Worm (Caenorhabditis elegans) whole organism, L1 larva: Measurements from ENCODE around the gene col-156.

ENCODE experiments used
- C04F5.9 ChIP-seq: sonication (generic microtip); optimal IDR thresholded peaks from 2 replicates; lab custom pipeline; 2016; ENCODE audit warnings: missing genetic modification characterization, missing compliant biosample characterization
- F16B12.6 ChIP-seq: fragments of 150-350 bp; optimal IDR thresholded peaks from 2 replicates; lab custom pipeline; 2014; ENCODE audit warnings: missing biosample characterization, missing genetic modification characterization
- aly-2 ChIP-seq: fragments of 150-350 bp; optimal IDR thresholded peaks from 2 replicates; lab custom pipeline; 2014; ENCODE audit warnings: missing biosample characterization, missing genetic modification characterization
- ama-1 ChIP-seq: fragments of 150-350 bp; optimal IDR thresholded peaks from 2 replicates; lab custom pipeline; 2014
- blmp-1 ChIP-seq: fragments of 150-350 bp; optimal IDR thresholded peaks from 2 replicates; lab custom pipeline; 2014; ENCODE audit warnings: missing biosample characterization, missing genetic modification characterization
- ceh-8 ChIP-seq: fragments of 200-800 bp; sonication (Bioruptor generic); optimal IDR thresholded peaks from 2 replicates; lab custom pipeline; 2018; ENCODE audit warnings: mild to moderate bottlenecking, missing genetic modification characterization, moderate library complexity, missing compliant biosample characterization
- ceh-88 ChIP-seq: fragments of 200-800 bp; sonication (Bioruptor generic); IDR thresholded peaks from 2 replicates; pipeline ENCODE4 v1.3.6; 2022; ENCODE audit warnings: missing genetic modification characterization, missing compliant biosample characterization
- ceh-90 ChIP-seq: sonication (generic microtip); optimal IDR thresholded peaks from 2 replicates; lab custom pipeline; 2016; ENCODE audit warnings: missing genetic modification characterization, missing compliant biosample characterization
- ces-1 ChIP-seq: fragments of 150-350 bp; optimal IDR thresholded peaks from 2 replicates; lab custom pipeline; 2014; ENCODE audit warnings: missing biosample characterization, missing genetic modification reagents, missing genetic modification characterization
- dpl-1 ChIP-seq, 3 experiments: fragments of 150-350 bp in 2 of 3; sonication (generic microtip) in 1 of 3; optimal IDR thresholded peaks; 2 replicates each; lab custom pipeline; 2014 to 2017; ENCODE audit warnings: missing biosample characterization in 3 of 3, missing genetic modification characterization in 3 of 3, missing genetic modification reagents in 3 of 3
- dsc-1 ChIP-seq: sonication (generic microtip); optimal IDR thresholded peaks from 2 replicates; lab custom pipeline; 2016; ENCODE audit warnings: mild to moderate bottlenecking, missing genetic modification characterization, missing compliant biosample characterization
- efl-1 ChIP-seq, 4 experiments: fragments of 150-350 bp; optimal IDR thresholded peaks in 3 of 4; peaks in 1 of 4; 1 replicate in 1 of 4; 2 replicates in 3 of 4; lab custom pipeline; 2014; ENCODE audit warnings: missing biosample characterization in 2 of 4, missing genetic modification characterization in 2 of 4, missing genetic modification reagents in 2 of 4
- fkh-10 ChIP-seq: sonication (generic microtip); optimal IDR thresholded peaks from 2 replicates; lab custom pipeline; 2017; ENCODE audit warnings: missing biosample characterization, missing genetic modification reagents, missing genetic modification characterization
- fos-1 ChIP-seq: fragments of 150-350 bp; optimal IDR thresholded peaks from 2 replicates; lab custom pipeline; 2014; ENCODE audit warnings: missing biosample characterization, missing genetic modification characterization
- grh-1 ChIP-seq: fragments of 200-800 bp; sonication (Bioruptor generic); IDR thresholded peaks from 2 replicates; pipeline ENCODE4 v1.3.6; 2022; ENCODE audit warnings: missing genetic modification reagents, missing genetic modification characterization, missing compliant biosample characterization
- hlh-4 ChIP-seq: sonication (generic microtip); optimal IDR thresholded peaks from 2 replicates; lab custom pipeline; 2016; ENCODE audit warnings: mild to moderate bottlenecking, missing genetic modification characterization, missing compliant biosample characterization
- irx-1 ChIP-seq: sonication (generic microtip); optimal IDR thresholded peaks from 2 replicates; lab custom pipeline; 2016; ENCODE audit warnings: missing genetic modification characterization, missing compliant biosample characterization
- isw-1 ChIP-seq: fragments of 200-800 bp; sonication (Bioruptor generic); IDR thresholded peaks from 2 replicates; pipeline ENCODE4 v1.3.6; 2022; ENCODE audit warnings: missing genetic modification characterization, missing compliant biosample characterization
- jun-1 ChIP-seq: fragments of 150-350 bp; optimal IDR thresholded peaks from 2 replicates; lab custom pipeline; 2014; ENCODE audit warnings: missing biosample characterization, missing genetic modification reagents, missing genetic modification characterization
- lin-14 ChIP-seq: fragments of 200-800 bp; sonication (Bioruptor generic); optimal IDR thresholded peaks from 2 replicates; lab custom pipeline; 2018; ENCODE audit warnings: mild to moderate bottlenecking, missing genetic modification characterization, moderate library complexity, missing compliant biosample characterization
- lin-15B ChIP-seq: fragments of 150-350 bp; sonication (generic microtip); optimal IDR thresholded peaks from 3 replicates; lab custom pipeline; 2014; ENCODE audit warnings: missing biosample characterization, missing genetic modification characterization
- lin-35 ChIP-seq, 2 experiments: fragments of 150-350 bp; optimal IDR thresholded peaks; 2 replicates each; lab custom pipeline; 2014; ENCODE audit warnings: missing biosample characterization in 2 of 2, missing genetic modification characterization in 2 of 2, missing genetic modification reagents in 2 of 2
- lir-3 ChIP-seq: sonication (generic microtip); optimal IDR thresholded peaks from 2 replicates; lab custom pipeline; 2016; ENCODE audit warnings: mild to moderate bottlenecking, missing genetic modification characterization, moderate library complexity, missing compliant biosample characterization; ENCODE audit not compliant: poor library complexity
- mab-9 ChIP-seq: fragments of 200-800 bp; sonication (Bioruptor generic); IDR thresholded peaks from 2 replicates; pipeline ENCODE4 v1.3.6; 2022; ENCODE audit warnings: missing genetic modification reagents, missing genetic modification characterization, missing compliant biosample characterization
- mef-2 ChIP-seq: fragments of 150-350 bp; optimal IDR thresholded peaks from 2 replicates; lab custom pipeline; 2014; ENCODE audit warnings: missing biosample characterization, missing genetic modification characterization
- mep-1 ChIP-seq: fragments of 150-350 bp; optimal IDR thresholded peaks from 2 replicates; lab custom pipeline; 2014; ENCODE audit warnings: missing biosample characterization, missing genetic modification characterization
- nhr-12 ChIP-seq: sonication (generic microtip); optimal IDR thresholded peaks from 2 replicates; lab custom pipeline; 2017; ENCODE audit warnings: missing biosample characterization, missing genetic modification characterization
- nhr-20 ChIP-seq: sonication (generic microtip); optimal IDR thresholded peaks from 2 replicates; lab custom pipeline; 2016; ENCODE audit warnings: mild to moderate bottlenecking, missing genetic modification characterization, missing compliant biosample characterization
- nhr-28 ChIP-seq: fragments of 150-350 bp; optimal IDR thresholded peaks from 2 replicates; lab custom pipeline; 2014; ENCODE audit warnings: missing biosample characterization, missing genetic modification characterization
- nhr-47 ChIP-seq: sonication (generic microtip); optimal IDR thresholded peaks from 2 replicates; lab custom pipeline; 2016; ENCODE audit warnings: mild to moderate bottlenecking, missing genetic modification characterization, moderate library complexity, missing compliant biosample characterization
- nhr-71 ChIP-seq: sonication (generic microtip); optimal IDR thresholded peaks from 2 replicates; lab custom pipeline; 2016; ENCODE audit warnings: mild to moderate bottlenecking, missing genetic modification characterization, moderate library complexity, missing compliant biosample characterization
- nhr-84 ChIP-seq: sonication (generic microtip); optimal IDR thresholded peaks from 2 replicates; lab custom pipeline; 2017; ENCODE audit warnings: missing biosample characterization, missing genetic modification characterization
- nhr-85 ChIP-seq: sonication (generic microtip); peaks from one replicate; lab custom pipeline; 2016; ENCODE audit warnings: missing genetic modification characterization, inconsistent platforms, missing compliant biosample characterization
- pax-3 ChIP-seq: fragments of 200-800 bp; sonication (Bioruptor generic); optimal IDR thresholded peaks from 2 replicates; lab custom pipeline; 2018; ENCODE audit warnings: mild to moderate bottlenecking, missing genetic modification characterization, moderate library complexity, missing compliant biosample characterization
- rnt-1 ChIP-seq: sonication (generic microtip); optimal IDR thresholded peaks from 2 replicates; lab custom pipeline; 2016; ENCODE audit warnings: mild to moderate bottlenecking, missing genetic modification characterization, moderate library complexity, missing compliant biosample characterization
- skn-1 ChIP-seq: fragments of 150-350 bp; optimal IDR thresholded peaks from 2 replicates; lab custom pipeline; 2014; ENCODE audit warnings: missing biosample characterization, missing genetic modification characterization
- sup-37 ChIP-seq: fragments of 200-800 bp; sonication (Bioruptor generic); optimal IDR thresholded peaks from 2 replicates; lab custom pipeline; 2018; ENCODE audit warnings: mild to moderate bottlenecking, missing genetic modification characterization, missing compliant biosample characterization
- tbx-2 ChIP-seq: sonication (generic microtip); optimal IDR thresholded peaks from 2 replicates; lab custom pipeline; 2016; ENCODE audit warnings: missing genetic modification characterization, missing compliant biosample characterization
- tlp-1 ChIP-seq: fragments of 150-350 bp; optimal IDR thresholded peaks from 2 replicates; lab custom pipeline; 2014; ENCODE audit warnings: missing biosample characterization, missing genetic modification characterization
- unc-130 ChIP-seq: fragments of 150-350 bp; optimal IDR thresholded peaks from 2 replicates; lab custom pipeline; 2017; ENCODE audit warnings: missing biosample characterization, missing genetic modification characterization, inconsistent platforms
- unc-62 ChIP-seq: fragments of 150-350 bp; optimal IDR thresholded peaks from 2 replicates; lab custom pipeline; 2014; ENCODE audit warnings: missing biosample characterization, missing genetic modification reagents, missing genetic modification characterization
- unc-86 ChIP-seq: sonication (generic microtip); optimal IDR thresholded peaks from 2 replicates; lab custom pipeline; 2016; ENCODE audit warnings: missing genetic modification characterization, missing compliant biosample characterization
- vab-15 ChIP-seq: sonication (generic microtip); optimal IDR thresholded peaks from 2 replicates; lab custom pipeline; 2017; ENCODE audit warnings: missing genotype, mild to moderate bottlenecking, missing genetic modification characterization, missing compliant biosample characterization
- xbp-1 ChIP-seq: sonication (generic microtip); optimal IDR thresholded peaks from 2 replicates; lab custom pipeline; 2016; ENCODE audit warnings: missing genetic modification characterization, missing compliant biosample characterization
- zag-1 ChIP-seq: fragments of 150-350 bp; optimal IDR thresholded peaks from 2 replicates; lab custom pipeline; 2014; ENCODE audit warnings: missing biosample characterization, missing genetic modification characterization
- zip-4 ChIP-seq: fragments of 200-800 bp; sonication (Bioruptor generic); optimal IDR thresholded peaks from 2 replicates; lab custom pipeline; 2018; ENCODE audit warnings: mild to moderate bottlenecking, missing genetic modification characterization, moderate library complexity, missing compliant biosample characterization

Gene col-156

ce11 chrV:11430823-11431222 is 19.3 kb downstream of the col-156 start:
- peak; percentile 11 for TF ChIP-seq lin-14 (GFP tag; lab: Kevin White, UChicago)
- no peak for TF ChIP-seq ama-1 (lab: Kevin White, UChicago)
- no peak for TF ChIP-seq zip-4 (GFP tag; lab: Kevin White, UChicago)
- TF ChIP-seq lir-3 = no peak
- peak; percentile 72 for TF ChIP-seq fkh-10 (GFP tag; lab: Kevin White, UChicago)

- TF ChIP-seq skn-1 (tag; lab: Kevin White, UChicago) (no peak), irx-1 (tag; lab: Kevin White, UChicago) (no peak), isw-1 (GFP tag; lab: Robert Waterston, UW) (no peak), blmp-1 (tag; lab: Kevin White, UChicago) (no peak), xbp-1 (tag; lab: Kevin White, UChicago) (no peak), pax-3 (tag; lab: Kevin White, UChicago) (no peak), hlh-4 (no peak), ceh-90 (tag; lab: Kevin White, UChicago) (no peak), rnt-1 (tag; lab: Kevin White, UChicago) (no peak), C04F5.9 (tag; lab: Kevin White, UChicago) (no peak), nhr-47 (tag; lab: Kevin White, UChicago) (peak; percentile 19), unc-130 (no peak), lin-15B (no peak), lin-35 (GFP tag; optimal IDR thresholded peaks at IDR 0.05; lab: Kevin White, UChicago) (no peak), dsc-1 (tag; lab: Kevin White, UChicago) (peak; percentile 81), nhr-71 (peak; percentile 42), efl-1 (optimal IDR thresholded peaks at IDR 0.05; lab: Kevin White, UChicago) (no peak), efl-1 (GFP tag; optimal IDR thresholded peaks at IDR 0.05 in 1 of 2; lab: Kevin White, UChicago) (no peak), nhr-28 (tag; lab: Kevin White, UChicago) (no peak), dpl-1 (GFP tag; optimal IDR thresholded peaks at IDR 0.05; lab: Kevin White, UChicago) (no peak), ceh-8 (GFP tag; lab: Kevin White, UChicago) (no peak), aly-2 (tag; lab: Kevin White, UChicago) (no peak), zag-1 (tag; lab: Kevin White, UChicago) (peak; percentile 11), lin-14 (GFP tag; lab: Kevin White, UChicago) (peak; percentile 78), tbx-2 (tag; lab: Kevin White, UChicago) (peak; percentile 74), nhr-84 (no peak), F16B12.6 (no peak), sup-37 (no peak), jun-1 (no peak), unc-62 (GFP tag; lab: Kevin White, UChicago) (no peak), tlp-1 (tag; lab: Kevin White, UChicago) (no peak), vab-15 (no peak), fos-1 (tag; lab: Kevin White, UChicago) (no peak), mef-2 (tag; lab: Kevin White, UChicago) (no peak), nhr-85 (no peak), nhr-20 (tag; lab: Kevin White, UChicago) (no peak), mab-9 (no peak), unc-86 (tag; lab: Kevin White, UChicago) (peak; percentile 22), ceh-88 (GFP tag; lab: Robert Waterston, UW) (no peak), nhr-12 (tag; lab: Kevin White, UChicago) (no peak), ces-1 (GFP tag; lab: Kevin White, UChicago) (peak; percentile 53), grh-1 (no peak), lir-3 (no peak), mep-1 (tag; lab: Kevin White, UChicago) (no peak)
Measured at ce11 chrV:11428728-11429127, 21.4 kb downstream of the col-156 start.
